Fruit fly (Drosophila melanogaster) whole organism, embryonic: ENCODE data around the gene Sec5.

Experiments
- ATbp ChIP-seq: fragments of 200-800 bp; sonication (Bioruptor generic); optimal IDR thresholded peaks from 2 replicates; lab custom pipeline; 2017; ENCODE audit warnings: missing biosample characterization, mild to moderate bottlenecking, missing genetic modification characterization, missing genetic modification reagents
- Ada2b ChIP-seq: fragments of 200-800 bp; sonication (Bioruptor generic); IDR thresholded peaks from 2 replicates; pipeline ENCODE4 v1.3.6; 2022; ENCODE audit warnings: missing biosample characterization, missing genetic modification characterization
- BEAF-32 ChIP-seq: fragments of 200-800 bp; sonication (Bioruptor generic); optimal IDR thresholded peaks from 3 replicates; lab custom pipeline; 2017; ENCODE audit warnings: missing biosample characterization, missing genetic modification characterization, mild to moderate bottlenecking, moderate library complexity, missing genetic modification reagents
- CG1024 ChIP-seq: fragments of 200-800 bp; sonication (Bioruptor generic); IDR thresholded peaks from 2 replicates; pipeline ENCODE4 v1.3.6; 2022; ENCODE audit warnings: missing biosample characterization, missing genetic modification characterization
- CG11247 ChIP-seq: fragments of 200-800 bp; sonication (Bioruptor generic); IDR thresholded peaks from 2 replicates; pipeline ENCODE4 v1.3.6; 2022; ENCODE audit warnings: missing biosample characterization, missing genetic modification characterization
- CG11695 ChIP-seq: fragments of 200-800 bp; sonication (Bioruptor generic); IDR thresholded peaks from 3 replicates; pipeline ENCODE4 v1.3.6; 2022; ENCODE audit warnings: missing biosample characterization, missing genetic modification characterization
- CG12659 ChIP-seq: fragments of 200-800 bp; sonication (Bioruptor generic); optimal IDR thresholded peaks from 3 replicates; lab custom pipeline; 2017; ENCODE audit warnings: mild to moderate bottlenecking, missing biosample characterization, missing genetic modification reagents, missing genetic modification characterization
- CG14441 ChIP-seq: fragments of 200-800 bp; sonication (Bioruptor generic); IDR thresholded peaks from 2 replicates; pipeline ENCODE4 v1.3.6; 2022; ENCODE audit warnings: missing biosample characterization, missing genetic modification characterization
- CG14965 ChIP-seq: fragments of 200-800 bp; sonication (Bioruptor generic); optimal IDR thresholded peaks from 2 replicates; lab custom pipeline; 2016; ENCODE audit warnings: missing biosample characterization, missing genetic modification characterization, borderline replicate concordance
- CG15011 ChIP-seq: fragments of 200-800 bp; sonication (Bioruptor generic); optimal IDR thresholded peaks from 3 replicates; lab custom pipeline; 2018; ENCODE audit warnings: missing biosample characterization, mild to moderate bottlenecking, missing genetic modification characterization
- CG1647 ChIP-seq: fragments of 200-800 bp; sonication (Bioruptor generic); optimal IDR thresholded peaks from 3 replicates; lab custom pipeline; 2016; ENCODE audit warnings: missing biosample characterization, missing genetic modification characterization
- CG16813 ChIP-seq: fragments of 200-800 bp; sonication (Bioruptor generic); IDR thresholded peaks from 3 replicates; pipeline ENCODE4 v1.3.6; 2022; ENCODE audit warnings: missing biosample characterization, missing genetic modification characterization; ENCODE audit not compliant: partially characterized antibody
- CG16815 ChIP-seq: fragments of 200-800 bp; sonication (Bioruptor generic); optimal IDR thresholded peaks from 3 replicates; lab custom pipeline; 2017; ENCODE audit warnings: missing biosample characterization, mild to moderate bottlenecking, missing genetic modification characterization
- CG17361 ChIP-seq: fragments of 200-800 bp; sonication (Bioruptor generic); IDR thresholded peaks from 3 replicates; pipeline ENCODE4 v1.3.6; 2022; ENCODE audit warnings: missing biosample characterization, missing genetic modification characterization
- CG18619 ChIP-seq: fragments of 200-800 bp; sonication (Bioruptor generic); optimal IDR thresholded peaks from 3 replicates; lab custom pipeline; 2017; ENCODE audit warnings: missing biosample characterization, mild to moderate bottlenecking, missing genetic modification characterization
- CG2875 ChIP-seq: fragments of 200-800 bp; sonication (Bioruptor generic); optimal IDR thresholded peaks from 2 replicates; lab custom pipeline; 2017; ENCODE audit warnings: missing biosample characterization, mild to moderate bottlenecking, missing genetic modification characterization, missing genetic modification reagents
- CG3726 ChIP-seq: fragments of 200-800 bp; sonication (Bioruptor generic); IDR thresholded peaks from 3 replicates; pipeline ENCODE4, ENCODE4 v1.3.6; 2022; ENCODE audit warnings: missing biosample characterization, missing genetic modification characterization
- CG4617 ChIP-seq: fragments of 200-800 bp; sonication (Bioruptor generic); optimal IDR thresholded peaks from 3 replicates; lab custom pipeline; 2016; ENCODE audit warnings: missing biosample characterization, missing genetic modification characterization, borderline replicate concordance
- CG4854 ChIP-seq: fragments of 200-800 bp; sonication (Bioruptor generic); optimal IDR thresholded peaks from 2 replicates; lab custom pipeline; 2016; ENCODE audit warnings: missing biosample characterization, missing genetic modification characterization, inconsistent platforms
- CG6272 ChIP-seq: fragments of 200-800 bp; sonication (Bioruptor generic); IDR thresholded peaks from 2 replicates; pipeline ENCODE4 v1.3.6; 2022; ENCODE audit warnings: missing biosample characterization, missing genetic modification characterization
- CG6765 ChIP-seq: fragments of 200-800 bp; sonication (Bioruptor generic); optimal IDR thresholded peaks from 3 replicates; lab custom pipeline; 2017; ENCODE audit warnings: missing biosample characterization, mild to moderate bottlenecking, missing genetic modification characterization
- CG7556 ChIP-seq: fragments of 200-800 bp; sonication (Bioruptor generic); optimal IDR thresholded peaks from 2 replicates; lab custom pipeline; 2017; ENCODE audit warnings: missing biosample characterization, mild to moderate bottlenecking, missing genetic modification characterization
- CG8290 ChIP-seq, 3 experiments: fragments of 200-800 bp; sonication (Bioruptor generic); optimal IDR thresholded peaks; 2 replicates each; lab custom pipeline; 2016 to 2019; ENCODE audit warnings: missing biosample characterization in 3 of 3, missing genetic modification characterization in 3 of 3, mild to moderate bottlenecking in 2 of 3, moderate library complexity in 1 of 3
- D19B ChIP-seq: fragments of 200-800 bp; sonication (Bioruptor generic); optimal IDR thresholded peaks from 2 replicates; lab custom pipeline; 2017; ENCODE audit warnings: missing biosample characterization, mild to moderate bottlenecking, missing genetic modification characterization
- Ets97D ChIP-seq: fragments of 200-800 bp; sonication (Bioruptor generic); optimal IDR thresholded peaks from 3 replicates; lab custom pipeline; 2016; ENCODE audit warnings: missing biosample characterization, missing genetic modification characterization
- Fer3 ChIP-seq: fragments of 200-800 bp; sonication (Bioruptor generic); optimal IDR thresholded peaks from 2 replicates; lab custom pipeline; 2018; ENCODE audit warnings: missing biosample characterization, mild to moderate bottlenecking, missing genetic modification characterization, moderate library complexity
- Gsc ChIP-seq: fragments of 200-800 bp; sonication (Bioruptor generic); IDR thresholded peaks from 2 replicates; pipeline ENCODE4 v1.3.6; 2022; ENCODE audit warnings: missing biosample characterization, missing genetic modification characterization
- HLH54F ChIP-seq: fragments of 200-800 bp; sonication (Bioruptor generic); optimal IDR thresholded peaks from 3 replicates; lab custom pipeline; 2016; ENCODE audit warnings: missing biosample characterization, missing genetic modification characterization
- Poxn ChIP-seq: fragments of 200-800 bp; sonication (Bioruptor generic); IDR thresholded peaks from 2 replicates; pipeline ENCODE4 v1.3.6; 2022; ENCODE audit warnings: missing biosample characterization, missing genetic modification characterization
- Sox100B ChIP-seq: fragments of 200-800 bp; sonication (Bioruptor generic); optimal IDR thresholded peaks from 3 replicates; lab custom pipeline; 2018; ENCODE audit warnings: missing biosample characterization, mild to moderate bottlenecking, missing genetic modification characterization
- Vsx1 ChIP-seq: fragments of 200-800 bp; sonication (Bioruptor generic); optimal IDR thresholded peaks from 2 replicates; lab custom pipeline; 2017; ENCODE audit warnings: missing biosample characterization, mild to moderate bottlenecking, missing genetic modification characterization, missing genetic modification reagents
- az2 ChIP-seq: fragments of 200-800 bp; sonication (Bioruptor generic); optimal IDR thresholded peaks from 3 replicates; lab custom pipeline; 2016; ENCODE audit warnings: missing biosample characterization, missing genetic modification characterization
- bab2 ChIP-seq: fragments of 200-800 bp; sonication (Bioruptor generic); optimal IDR thresholded peaks from 2 replicates; lab custom pipeline; 2016; ENCODE audit warnings: missing biosample characterization, missing genetic modification characterization
- cg ChIP-seq: fragments of 200-800 bp; sonication (Bioruptor generic); optimal IDR thresholded peaks from 3 replicates; lab custom pipeline; 2019; ENCODE audit warnings: missing biosample characterization, mild to moderate bottlenecking, missing genetic modification characterization, moderate library complexity
- dan ChIP-seq: fragments of 200-800 bp; sonication (Bioruptor generic); IDR thresholded peaks from 2 replicates; pipeline ENCODE4 v1.3.6; 2022; ENCODE audit warnings: missing biosample characterization, missing genetic modification characterization
- dysf ChIP-seq: fragments of 200-800 bp; sonication (Bioruptor generic); IDR thresholded peaks from 3 replicates; pipeline ENCODE4 v1.3.6; 2022; ENCODE audit warnings: missing biosample characterization, missing genetic modification characterization
- fru ChIP-seq: fragments of >200 bp; optimal IDR thresholded peaks from 2 replicates; lab custom pipeline; 2017
- gce ChIP-seq: fragments of 200-800 bp; sonication (Bioruptor generic); IDR thresholded peaks from 3 replicates; pipeline ENCODE4 v1.3.6; 2022; ENCODE audit warnings: missing biosample characterization, missing genetic modification characterization
- kni ChIP-seq: fragments of 200-800 bp; sonication (Bioruptor generic); optimal IDR thresholded peaks from 3 replicates; lab custom pipeline; 2017; ENCODE audit warnings: mild to moderate bottlenecking, missing biosample characterization, missing genetic modification reagents, missing genetic modification characterization
- knrl ChIP-seq: fragments of 200-800 bp; sonication (Bioruptor generic); IDR thresholded peaks from 3 replicates; pipeline ENCODE4 v1.3.6; 2022; ENCODE audit warnings: missing biosample characterization, missing genetic modification characterization; ENCODE audit not compliant: partially characterized antibody
- mld ChIP-seq: fragments of 200-800 bp; sonication (Bioruptor generic); IDR thresholded peaks from 3 replicates; pipeline ENCODE4 v1.3.6; 2022; ENCODE audit warnings: missing biosample characterization, missing genetic modification characterization; ENCODE audit not compliant: partially characterized antibody
- oc ChIP-seq: fragments of 200-800 bp; sonication (Bioruptor generic); optimal IDR thresholded peaks from 2 replicates; lab custom pipeline; 2018; ENCODE audit warnings: missing biosample characterization, mild to moderate bottlenecking, missing genetic modification characterization, moderate library complexity
- pita ChIP-seq: fragments of 200-800 bp; sonication (Bioruptor generic); optimal IDR thresholded peaks from 2 replicates; lab custom pipeline; 2017; ENCODE audit warnings: missing biosample characterization, mild to moderate bottlenecking, missing genetic modification characterization
- repo ChIP-seq: fragments of 200-800 bp; sonication (Bioruptor generic); optimal IDR thresholded peaks from 2 replicates; lab custom pipeline; 2016; ENCODE audit warnings: missing biosample characterization, missing genetic modification characterization
- scrt ChIP-seq: fragments of 200-800 bp; sonication (Bioruptor generic); optimal IDR thresholded peaks from 2 replicates; lab custom pipeline; 2018; ENCODE audit warnings: missing biosample characterization, mild to moderate bottlenecking, missing genetic modification characterization, moderate library complexity
- sens ChIP-seq: fragments of 200-800 bp; sonication (Bioruptor generic); peaks from one replicate; lab custom pipeline; 2016; ENCODE audit warnings: missing biosample characterization, missing genetic modification characterization
- sug ChIP-seq: fragments of 200-800 bp; optimal IDR thresholded peaks from 2 replicates; lab custom pipeline; 2019; ENCODE audit warnings: missing biosample characterization, mild to moderate bottlenecking, missing genetic modification characterization, moderate library complexity
- tna ChIP-seq: fragments of 200-800 bp; sonication (Bioruptor generic); IDR thresholded peaks from 2 replicates; pipeline ENCODE4 v1.3.6; 2022; ENCODE audit warnings: missing biosample characterization, missing genetic modification characterization; ENCODE audit not compliant: partially characterized antibody
- trh ChIP-seq: fragments of 200-800 bp; sonication (Bioruptor generic); optimal IDR thresholded peaks from 2 replicates; lab custom pipeline; 2016; ENCODE audit warnings: missing biosample characterization, missing genetic modification characterization
- wek ChIP-seq: fragments of 200-800 bp; sonication (Bioruptor generic); optimal IDR thresholded peaks from 3 replicates; lab custom pipeline; 2018; ENCODE audit warnings: missing biosample characterization, mild to moderate bottlenecking, missing genetic modification characterization, moderate library complexity
- yki ChIP-seq: fragments of >200 bp; optimal IDR thresholded peaks from 3 replicates; lab custom pipeline; 2018

Sec5 gene

DNA sequence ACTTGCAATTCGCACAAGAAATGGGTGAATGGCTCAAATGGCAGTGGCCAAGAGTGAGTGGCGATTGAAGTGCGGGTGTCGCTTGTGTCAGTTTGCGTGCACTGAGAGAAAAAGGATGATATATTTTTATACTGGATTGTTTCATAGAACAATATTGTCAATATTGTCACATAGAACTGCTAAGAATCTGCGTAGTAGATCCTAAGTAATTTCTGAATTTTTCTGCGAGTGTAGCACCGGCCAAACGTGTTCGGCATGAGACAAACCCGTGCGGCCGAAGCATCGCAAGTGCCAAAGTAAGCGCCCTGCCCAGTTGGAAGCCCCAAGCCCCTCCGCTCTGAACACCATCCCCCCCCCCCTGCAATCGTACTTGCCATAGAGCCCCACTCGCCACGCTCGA, 16.8 kb upstream of the Sec5 start (continued):
- TF ChIP-seq CG1024 (GFP tag; lab: Robert Waterston, UW): peak; percentile 58; the same call in 1 of the 2 replicates
- peak; percentile 85 for TF ChIP-seq CG14441 (GFP tag; lab: Robert Waterston, UW)
- no peak for TF ChIP-seq CG6765 (GFP tag; lab: Kevin White, UChicago)
- TF ChIP-seq CG14965 (GFP tag; lab: Kevin White, UChicago): no peak
- no peak for TF ChIP-seq CG16813
- TF ChIP-seq cg (GFP tag; lab: Kevin White, UChicago): no peak
- TF ChIP-seq az2 (GFP tag; lab: Kevin White, UChicago): peak; percentile 50
- no peak for TF ChIP-seq CG4617 (GFP tag; lab: Kevin White, UChicago)
- TF ChIP-seq Poxn (GFP tag; lab: Robert Waterston, UW): no peak
- TF ChIP-seq HLH54F (GFP tag; lab: Kevin White, UChicago): no peak
- peak; percentile 19 for TF ChIP-seq bab2 (GFP tag; lab: Kevin White, UChicago)
- TF ChIP-seq CG15011 (GFP tag; lab: Kevin White, UChicago): no peak
- TF ChIP-seq Ada2b (GFP tag; lab: Robert Waterston, UW): peak; percentile 72
- TF ChIP-seq trh (GFP tag; lab: Kevin White, UChicago): peak; percentile 5
- no peak for TF ChIP-seq dan (GFP tag; lab: Robert Waterston, UW)
- TF ChIP-seq CG11247 (GFP tag; lab: Robert Waterston, UW): peak; percentile 58; the same call in 1 of the 2 replicates
- TF ChIP-seq CG3726 (GFP tag; lab: Robert Waterston, UW): peak; percentile 79; the same call in 1 of the 3 replicates
- peak; percentile 52 for TF ChIP-seq oc (tag; lab: Kevin White, UChicago)
- peak; percentile 59; the same call in 1 of the 3 replicates for TF ChIP-seq gce (GFP tag; lab: Robert Waterston, UW)
- no peak for TF ChIP-seq fru (lab: Kevin White, UChicago)
- no peak for TF ChIP-seq mld
- TF ChIP-seq Sox100B (GFP tag; lab: Kevin White, UChicago): peak; percentile 48
- TF ChIP-seq Fer3: peak; percentile 59
- TF ChIP-seq Vsx1 (GFP tag; lab: Kevin White, UChicago): no peak
- TF ChIP-seq kni (GFP tag; lab: Kevin White, UChicago): no peak
- no peak for TF ChIP-seq wek
- peak; percentile 39 for TF ChIP-seq CG12659 (GFP tag; lab: Kevin White, UChicago)
- peak; percentile 44 for TF ChIP-seq CG7556 (GFP tag; lab: Kevin White, UChicago)
- peak; percentile 88 for TF ChIP-seq sens (GFP tag; lab: Kevin White, UChicago)
- TF ChIP-seq sug (tag; lab: Kevin White, UChicago): no peak
- TF ChIP-seq CG4854: no peak
- TF ChIP-seq tna (GFP tag; lab: Robert Waterston, UW): no peak
- TF ChIP-seq scrt: peak; percentile 33
- TF ChIP-seq CG17361 (GFP tag; lab: Robert Waterston, UW): peak; percentile 62; the same call in 2 of the 3 replicates
- TF ChIP-seq Ets97D (GFP tag; lab: Kevin White, UChicago): no peak
- TF ChIP-seq CG11695: peak; percentile 69; the same call in 2 of the 3 replicates
- TF ChIP-seq BEAF-32 (GFP tag; lab: Kevin White, UChicago): no peak
- no peak for TF ChIP-seq yki
- TF ChIP-seq Gsc (GFP tag; lab: Robert Waterston, UW): peak; percentile 54; the same call in 1 of the 2 replicates
- peak; percentile 2 for TF ChIP-seq repo
- TF ChIP-seq CG16815 (GFP tag; lab: Kevin White, UChicago): peak; percentile 25
- no peak for TF ChIP-seq CG1647 (GFP tag; lab: Kevin White, UChicago)
- TF ChIP-seq D19B (GFP tag; lab: Kevin White, UChicago): no peak
- TF ChIP-seq ATbp (GFP tag; lab: Kevin White, UChicago): peak; percentile 74
- no peak for TF ChIP-seq knrl (GFP tag; lab: Robert Waterston, UW)
- peak; percentile 8 for TF ChIP-seq CG18619 (GFP tag; lab: Kevin White, UChicago)
- TF ChIP-seq dysf (GFP tag; lab: Robert Waterston, UW): peak; percentile 88
- TF ChIP-seq CG2875 (GFP tag; lab: Kevin White, UChicago): peak; percentile 54
- TF ChIP-seq pita: no peak
- TF ChIP-seq CG8290 (GFP tag; optimal IDR thresholded peaks at IDR 0.05; lab: Kevin White, UChicago): no peak
- TF ChIP-seq CG8290 (tag; optimal IDR thresholded peaks at IDR 0.05; lab: Kevin White, UChicago): peak in 1 of 2 experiments; percentile 38
- TF ChIP-seq CG6272 (GFP tag; lab: Robert Waterston, UW): no peak
